Worm (Caenorhabditis elegans): Measurements from ENCODE around the gene T25B9.3.
"Not testable (repeated sequence)": the region's sequence is repeated elsewhere in the genome, so short reads cannot be mapped to it uniquely, and the experiment has no call there.

Gene T25B9.3

DNA sequence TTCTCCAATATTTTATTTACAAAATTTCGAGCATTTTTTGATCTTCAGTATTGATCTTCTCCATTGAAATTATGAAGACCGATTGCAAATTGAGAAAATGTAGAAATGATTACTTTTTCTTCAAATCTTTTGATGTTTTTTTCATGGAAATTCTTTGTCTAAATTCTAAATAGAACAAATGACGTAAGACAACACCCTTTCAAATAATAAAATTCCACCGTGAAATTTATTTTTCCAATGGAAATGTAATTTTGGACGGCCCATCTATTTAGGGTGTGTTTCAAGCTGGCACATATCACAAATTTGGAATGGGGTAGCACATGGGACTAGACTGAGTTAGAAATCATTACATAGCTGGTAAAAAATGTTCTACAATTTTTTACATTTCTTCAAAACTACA is 7.2 kb downstream of the T25B9.3 start, which contains the start of gene T25B9.2:
T25B9.2 (minus strand) TSS at position 101 of the 400 bp plus-strand sequence.
- TF ChIP-seq skn-1 (tag; optimal IDR thresholded peaks at IDR 0.05); dmd-8 (GFP tag; IDR thresholded peaks at IDR 0.05); vab-7 (GFP tag; IDR thresholded peaks at IDR 0.05): not testable (repeated sequence)

- TF ChIP-seq lin-1 (GFP tag; IDR thresholded peaks at IDR 0.05) (no peak), saeg-2 (GFP tag; IDR thresholded peaks at IDR 0.05) (no peak), nhr-102 (tag; optimal IDR thresholded peaks at IDR 0.05) (no peak), ceh-62 (tag; optimal IDR thresholded peaks at IDR 0.05) (no peak), mep-1 (tag; optimal IDR thresholded peaks at IDR 0.05) (no peak), nhr-10 (tag; optimal IDR thresholded peaks at IDR 0.05) (no peak), lir-3 (tag; optimal IDR thresholded peaks at IDR 0.05) (no peak), F37D6.2 (tag; optimal IDR thresholded peaks at IDR 0.05) (no peak), mxl-2 (GFP tag; conservative IDR thresholded peaks at IDR 0.05) (no peak), attf-4 (tag; optimal IDR thresholded peaks at IDR 0.05) (no peak), ceh-32 (tag; optimal IDR thresholded peaks at IDR 0.05; ENCODE audit: poor library complexity) (no peak), mdt-29 (GFP tag; IDR thresholded peaks at IDR 0.05) (no peak), lin-38 (GFP tag; IDR thresholded peaks at IDR 0.05) (no peak), nhr-25 (tag; optimal IDR thresholded peaks at IDR 0.05; ENCODE audit: borderline replicate concordance, insufficient read depth) (no peak), ztf-11 (tag; optimal IDR thresholded peaks at IDR 0.05) (no peak), madf-5 (GFP tag; IDR thresholded peaks at IDR 0.05) (no peak), pha-4 (GFP tag; IDR thresholded peaks at IDR 0.05) (no peak), pha-4 (tag; optimal IDR thresholded peaks at IDR 0.05) (no peak), T26A8.4 (GFP tag; IDR thresholded peaks at IDR 0.05) (no peak), mes-2 (tag; optimal IDR thresholded peaks at IDR 0.05; ENCODE audit: poor library complexity, severe bottlenecking) (no peak)
Observed at ce11 chrIV:10754685-10755084, 10.1 kb downstream of the T25B9.3 start, which contains the start of gene T25B9.5. TSS of gene T25B9.5 (minus strand) at chrIV:10754785.

ce11 chrIV:10757616-10758193 is 13.1 kb downstream of the T25B9.3 start, which contains the start of the genes T25B9.4 and T25B9.6:
TSS of gene T25B9.4 (minus strand) at chrIV:10757716.
TSS of gene T25B9.6 (plus strand) at chrIV:10758143.
- TF ChIP-seq nhr-6 (tag; optimal IDR thresholded peaks at IDR 0.05) (no peak), daf-16 (GFP tag; optimal IDR thresholded peaks at IDR 0.05) (no peak), daf-16 (tag; optimal IDR thresholded peaks at IDR 0.05) (no peak), nhr-11 (tag; optimal IDR thresholded peaks at IDR 0.05) (no peak), snpc-4 (tag; optimal IDR thresholded peaks at IDR 0.05) (no peak), F26F4.8 (GFP tag; conservative IDR thresholded peaks at IDR 0.05) (no peak), gei-8 (GFP tag; optimal IDR thresholded peaks at IDR 0.05) (no peak), hmg-1.1 (GFP tag; IDR thresholded peaks at IDR 0.05) (no peak), ZK546.5 (tag; optimal IDR thresholded peaks at IDR 0.05) (no peak), D1046.2 (GFP tag; IDR thresholded peaks at IDR 0.05) (no peak), hlh-30 (tag; optimal IDR thresholded peaks at IDR 0.05; ENCODE audit: insufficient read depth) (no peak), mes-2 (tag; optimal IDR thresholded peaks at IDR 0.05; ENCODE audit: poor library complexity, severe bottlenecking) (no peak), madf-5 (GFP tag; IDR thresholded peaks at IDR 0.05) (no peak), cey-2 (tag; optimal IDR thresholded peaks at IDR 0.05; ENCODE audit: borderline replicate concordance, insufficient read depth) (no peak), pqm-1 (tag; optimal IDR thresholded peaks at IDR 0.05) (no peak), rbr-2 (tag; optimal IDR thresholded peaks at IDR 0.05) (no peak), fkh-10 (GFP tag; optimal IDR thresholded peaks at IDR 0.05) (no peak), jun-1 (tag; optimal IDR thresholded peaks at IDR 0.05) (no peak), arid-1 (GFP tag; conservative IDR thresholded peaks at IDR 0.05) (no peak), F49E8.2 (tag; optimal IDR thresholded peaks at IDR 0.05; ENCODE audit: borderline replicate concordance) (no peak), lin-29 (GFP tag; IDR thresholded peaks at IDR 0.05) (no peak)
